4 worm cellular contexts compared by ENCODE assay signal in the genomic region with DNA sequence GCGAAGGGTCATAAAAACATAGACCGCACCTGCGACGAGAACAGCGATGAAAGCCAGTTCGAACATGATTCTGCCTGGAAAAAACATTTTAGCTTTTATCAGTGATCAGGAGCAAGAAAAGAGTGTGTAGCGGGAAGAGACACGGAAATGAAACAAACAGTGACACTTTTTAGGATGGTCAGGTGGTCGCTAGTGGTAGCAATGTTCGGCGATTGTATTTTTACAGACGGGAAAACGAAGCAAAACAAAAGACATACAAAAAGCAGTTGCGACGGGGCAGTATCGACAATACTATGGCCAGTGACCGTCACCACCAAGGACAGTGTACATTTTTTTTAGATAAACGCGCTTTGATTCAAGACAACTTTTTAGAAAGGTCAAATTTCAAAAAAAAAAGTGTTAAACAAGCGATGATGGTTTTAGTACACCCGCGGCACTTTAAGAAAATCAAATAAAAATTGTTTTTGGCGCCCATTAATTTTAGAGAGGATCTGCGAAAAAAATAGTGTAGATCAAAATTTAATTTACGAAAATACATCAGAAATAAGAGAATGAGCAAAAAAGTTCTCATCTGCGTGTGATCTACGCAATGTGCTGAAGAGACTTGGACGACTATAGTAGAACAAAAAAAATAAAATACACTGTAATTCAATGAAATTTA.
TF ChIP-seq lines count a peak whose summit lies in the region.

A gene (minus strand): TSS at position 74 of the 661 bp plus-strand sequence.

TF ChIP-seq in whole organism, L2 larva, 48 proteins besides CTCF, POLR2A, EP300 and RAD21:
- TF ChIP-seq lin-13 (GFP tag; optimal IDR thresholded peaks at IDR 0.05; lab: Kevin White, UChicago) = no peak
- TF ChIP-seq fos-1 (tag; optimal IDR thresholded peaks at IDR 0.05; lab: Kevin White, UChicago) = peak; percentile 27
TF ChIP-seq in whole organism, L2 larva: peak in this region for 1.

TF ChIP-seq in whole organism, L3 larva, 47 proteins besides CTCF, POLR2A, EP300 and RAD21:
- TF ChIP-seq eor-1 (tag; optimal IDR thresholded peaks at IDR 0.05; lab: Kevin White, UChicago) (no peak), nhr-67 (tag; optimal IDR thresholded peaks at IDR 0.05; lab: Kevin White, UChicago) (no peak), fkh-10 (GFP tag; optimal IDR thresholded peaks at IDR 0.05; lab: Kevin White, UChicago) (no peak), elt-2 (tag; optimal IDR thresholded peaks at IDR 0.05; lab: Kevin White, UChicago) (peak; percentile 47), lin-15B (tag; optimal IDR thresholded peaks at IDR 0.05; lab: Kevin White, UChicago) (no peak), pqm-1 (tag; optimal IDR thresholded peaks at IDR 0.05; lab: Kevin White, UChicago) (no peak), ceh-16 (tag; optimal IDR thresholded peaks at IDR 0.05; lab: Kevin White, UChicago) (no peak), nhr-77 (tag; optimal IDR thresholded peaks at IDR 0.05; lab: Kevin White, UChicago) (no peak), nhr-12 (tag; optimal IDR thresholded peaks at IDR 0.05; lab: Kevin White, UChicago) (no peak), lsy-12 (tag; optimal IDR thresholded peaks at IDR 0.05; lab: Kevin White, UChicago) (no peak), zag-1 (tag; optimal IDR thresholded peaks at IDR 0.05; lab: Kevin White, UChicago) (no peak), ZK546.5 (tag; optimal IDR thresholded peaks at IDR 0.05; lab: Kevin White, UChicago) (no peak), nhr-25 (tag; optimal IDR thresholded peaks at IDR 0.05; lab: Kevin White, UChicago) (peak; percentile 30), pha-4 (tag; optimal IDR thresholded peaks at IDR 0.05; lab: Kevin White, UChicago) (peak; percentile 68)

TF ChIP-seq in whole organism, L4 larva, 104 proteins besides CTCF, POLR2A, EP300 and RAD21:
- no peak for TF ChIP-seq ctbp-1 (GFP tag; IDR thresholded peaks at IDR 0.05; lab: Robert Waterston, UW)
- TF ChIP-seq dmd-6 (GFP tag; IDR thresholded peaks at IDR 0.05; lab: Robert Waterston, UW) = peak; percentile 37; the same call in 1 of the 2 replicates
- TF ChIP-seq hlh-30 (tag; optimal IDR thresholded peaks at IDR 0.05; lab: Kevin White, UChicago; ENCODE audit: insufficient read depth) = peak; percentile 66
- TF ChIP-seq cey-2 (tag; optimal IDR thresholded peaks at IDR 0.05; lab: Kevin White, UChicago; ENCODE audit: borderline replicate concordance, insufficient read depth) = no peak
- peak; percentile 68 for TF ChIP-seq aha-1 (tag; lab: Kevin White, UChicago)
- no peak for TF ChIP-seq daf-16 (GFP tag; optimal IDR thresholded peaks at IDR 0.05; lab: Kevin White, UChicago)
- TF ChIP-seq daf-16 (tag; optimal IDR thresholded peaks at IDR 0.05; lab: Kevin White, UChicago) = peak; percentile 60
- TF ChIP-seq lin-1 (GFP tag; IDR thresholded peaks at IDR 0.05; lab: Robert Waterston, UW) = 0 out of 2 replicates have a peak, but pooled peaks have one; percentile 41
- TF ChIP-seq jun-1 (tag; optimal IDR thresholded peaks at IDR 0.05; lab: Kevin White, UChicago) = no peak
- no peak for TF ChIP-seq hif-1 (tag; optimal IDR thresholded peaks at IDR 0.05; lab: Kevin White, UChicago)
- TF ChIP-seq R02D3.7 (tag; optimal IDR thresholded peaks at IDR 0.05; lab: Kevin White, UChicago) = no peak
- peak; percentile 61 for TF ChIP-seq dve-1 (tag; optimal IDR thresholded peaks at IDR 0.05; lab: Kevin White, UChicago; ENCODE audit: insufficient read depth)
- TF ChIP-seq mep-1 (tag; optimal IDR thresholded peaks at IDR 0.05; lab: Kevin White, UChicago) = peak; percentile 8
- peak; percentile 68 for TF ChIP-seq hlh-11 (tag; optimal IDR thresholded peaks at IDR 0.05; lab: Kevin White, UChicago)
- TF ChIP-seq egl-43 (GFP tag; IDR thresholded peaks at IDR 0.05; lab: Robert Waterston, UW) = no peak
- TF ChIP-seq mes-2 (tag; optimal IDR thresholded peaks at IDR 0.05; lab: Kevin White, UChicago; ENCODE audit: poor library complexity, severe bottlenecking) = peak; percentile 23
- no peak for TF ChIP-seq ceh-32 (tag; optimal IDR thresholded peaks at IDR 0.05; lab: Kevin White, UChicago; ENCODE audit: poor library complexity)
- TF ChIP-seq mdt-29 (GFP tag; IDR thresholded peaks at IDR 0.05; lab: Robert Waterston, UW) = no peak
- TF ChIP-seq lin-29 (GFP tag; IDR thresholded peaks at IDR 0.05; lab: Robert Waterston, UW) = peak; percentile 43; the same call in 1 of the 2 replicates
- no peak for TF ChIP-seq attf-4 (tag; optimal IDR thresholded peaks at IDR 0.05; lab: Kevin White, UChicago)
- TF ChIP-seq nhr-11 (tag; optimal IDR thresholded peaks at IDR 0.05; lab: Kevin White, UChicago) = no peak
- peak; percentile 31 for TF ChIP-seq nhr-28 (tag; optimal IDR thresholded peaks at IDR 0.05; lab: Kevin White, UChicago)

TF ChIP-seq in whole organism, young adult, 124 proteins besides CTCF, POLR2A, EP300 and RAD21:
- TF ChIP-seq chd-7 (tag; optimal IDR thresholded peaks at IDR 0.05; lab: Kevin White, UChicago) = no peak
- no peak for TF ChIP-seq T26A5.8 (tag; optimal IDR thresholded peaks at IDR 0.05; lab: Kevin White, UChicago)
- TF ChIP-seq F33H1.4 (GFP tag; IDR thresholded peaks at IDR 0.05; lab: Robert Waterston, UW) = peak; percentile 26; the same call in 1 of the 2 replicates
- peak; percentile 77 for TF ChIP-seq madf-8 (GFP tag; conservative IDR thresholded peaks at IDR 0.05; lab: Robert Waterston, UW)
- TF ChIP-seq D2030.7 (GFP tag; IDR thresholded peaks at IDR 0.05; lab: Robert Waterston, UW) = peak; percentile 50; the same call in 1 of the 2 replicates
- no peak for TF ChIP-seq fkh-3 (tag; optimal IDR thresholded peaks at IDR 0.05; lab: Kevin White, UChicago)
- peak; percentile 32 for TF ChIP-seq F23B12.7 (tag; optimal IDR thresholded peaks at IDR 0.05; lab: Kevin White, UChicago; ENCODE audit: insufficient read depth)
- no peak for TF ChIP-seq rcor-1 (GFP tag; IDR thresholded peaks at IDR 0.05; lab: Robert Waterston, UW)
- peak; percentile 24 for TF ChIP-seq lsl-1 (GFP tag; optimal IDR thresholded peaks at IDR 0.05; lab: Kevin White, UChicago)
- TF ChIP-seq egl-44 (GFP tag; IDR thresholded peaks at IDR 0.05; lab: Robert Waterston, UW) = no peak
- no peak for TF ChIP-seq nhr-27 (tag; optimal IDR thresholded peaks at IDR 0.05; lab: Kevin White, UChicago)
- no peak for TF ChIP-seq sdz-38 (tag; optimal IDR thresholded peaks at IDR 0.05; lab: Kevin White, UChicago)
- peak; percentile 68 for TF ChIP-seq nhr-80 (tag; optimal IDR thresholded peaks at IDR 0.05; lab: Kevin White, UChicago)
- TF ChIP-seq somi-1 (GFP tag; optimal IDR thresholded peaks at IDR 0.05; lab: Kevin White, UChicago) = no peak
- TF ChIP-seq attf-5 (GFP tag; optimal IDR thresholded peaks at IDR 0.05; lab: Kevin White, UChicago) = peak; percentile 26
- peak; percentile 89 for TF ChIP-seq madf-6 (GFP tag; IDR thresholded peaks at IDR 0.05; lab: Robert Waterston, UW)
- TF ChIP-seq dpl-1 (GFP tag; optimal IDR thresholded peaks at IDR 0.05; lab: Kevin White, UChicago) = peak; percentile 35
- TF ChIP-seq nhr-120 (GFP tag; IDR thresholded peaks at IDR 0.05; lab: Robert Waterston, UW) = no peak
- no peak for TF ChIP-seq lag-1 (GFP tag; IDR thresholded peaks at IDR 0.05; lab: Robert Waterston, UW)
- TF ChIP-seq xnd-1 (tag; optimal IDR thresholded peaks at IDR 0.05; lab: Kevin White, UChicago) = peak; percentile 58
- 0 out of 2 replicates have a peak, but pooled peaks have one; percentile 17 for TF ChIP-seq nfyb-1 (GFP tag; IDR thresholded peaks at IDR 0.05; lab: Robert Waterston, UW)
- TF ChIP-seq ceh-91 (GFP tag; IDR thresholded peaks at IDR 0.05; lab: Robert Waterston, UW) = peak; percentile 57
- TF ChIP-seq B0336.3 (GFP tag; IDR thresholded peaks at IDR 0.05; lab: Robert Waterston, UW) = 0 out of 2 replicates have a peak, but pooled peaks have one; percentile 29
- no peak for TF ChIP-seq hlh-26 (GFP tag; conservative IDR thresholded peaks at IDR 0.05; lab: Robert Waterston, UW)
- TF ChIP-seq tbp1 (GFP tag; optimal IDR thresholded peaks at IDR 0.05; lab: Kevin White, UChicago) = no peak
- no peak for TF ChIP-seq mes-4 (tag; optimal IDR thresholded peaks at IDR 0.05; lab: Kevin White, UChicago)
- TF ChIP-seq F52B5.7 (tag; optimal IDR thresholded peaks at IDR 0.05; lab: Kevin White, UChicago) = no peak
- TF ChIP-seq cebp-1 (GFP tag; IDR thresholded peaks at IDR 0.05; lab: Robert Waterston, UW) = no peak
- peak; percentile 29 for TF ChIP-seq cebp-1 (tag; optimal IDR thresholded peaks at IDR 0.05; lab: Kevin White, UChicago)
- TF ChIP-seq efl-1 (GFP tag; optimal IDR thresholded peaks at IDR 0.05; lab: Kevin White, UChicago) = peak; percentile 74
